Worm (Caenorhabditis elegans) whole organism, late embryonic: ENCODE measurements around the gene T04A6.2.

ENCODE experiments used
- C38D4.7 ChIP-seq: fragments of 200-800 bp; sonication (Bioruptor generic); optimal IDR thresholded peaks from 2 replicates; lab custom pipeline; 2018; ENCODE audit warnings: mild to moderate bottlenecking, missing genetic modification characterization, moderate library complexity, missing compliant biosample characterization
- ceh-2 ChIP-seq: sonication (generic microtip); optimal IDR thresholded peaks from 2 replicates; lab custom pipeline; 2016; ENCODE audit warnings: missing genotype, missing genetic modification characterization, missing compliant biosample characterization
- ceh-24 ChIP-seq: sonication (generic microtip); optimal IDR thresholded peaks from 2 replicates; lab custom pipeline; 2016; ENCODE audit warnings: mild to moderate bottlenecking, missing genetic modification characterization, missing compliant biosample characterization
- ceh-34 ChIP-seq: sonication (generic microtip); optimal IDR thresholded peaks from 2 replicates; lab custom pipeline; 2016; ENCODE audit warnings: mild to moderate bottlenecking, missing genetic modification characterization, missing compliant biosample characterization
- ceh-45 ChIP-seq: fragments of 200-800 bp; sonication (Bioruptor generic); IDR thresholded peaks from 2 replicates; pipeline ENCODE4 v1.3.6; 2022; ENCODE audit warnings: missing genetic modification reagents, missing genetic modification characterization, missing compliant biosample characterization
- dve-1 ChIP-seq: sonication (generic microtip); optimal IDR thresholded peaks from 2 replicates; lab custom pipeline; 2017; ENCODE audit warnings: antibody characterized with exemption, mild to moderate bottlenecking, missing genetic modification characterization, missing compliant biosample characterization
- elt-2 ChIP-seq: sonication (generic microtip); optimal IDR thresholded peaks from 2 replicates; lab custom pipeline; 2016; ENCODE audit warnings: missing genetic modification reagents, missing genetic modification characterization, missing compliant biosample characterization
- elt-4 ChIP-seq: sonication (generic microtip); optimal IDR thresholded peaks from 2 replicates; lab custom pipeline; 2016; ENCODE audit warnings: missing genetic modification characterization, missing compliant biosample characterization
- ets-4 ChIP-seq: sonication (generic microtip); optimal IDR thresholded peaks from 2 replicates; lab custom pipeline; 2016; ENCODE audit warnings: missing genetic modification characterization, missing compliant biosample characterization
- eyg-1 ChIP-seq: sonication (generic microtip); optimal IDR thresholded peaks from 2 replicates; lab custom pipeline; 2016; ENCODE audit warnings: missing genotype, missing genetic modification characterization, missing compliant biosample characterization
- fax-1 ChIP-seq: sonication (generic microtip); optimal IDR thresholded peaks from 2 replicates; lab custom pipeline; 2016; ENCODE audit warnings: missing genotype, missing genetic modification characterization, missing compliant biosample characterization
- fkh-10 ChIP-seq: fragments of 150-350 bp; optimal IDR thresholded peaks from 2 replicates; lab custom pipeline; 2014; ENCODE audit warnings: missing biosample characterization, missing genetic modification reagents, missing genetic modification characterization
- gmeb-2 ChIP-seq: sonication (generic microtip); optimal IDR thresholded peaks from 2 replicates; lab custom pipeline; 2016; ENCODE audit warnings: missing genetic modification characterization, inconsistent platforms, missing compliant biosample characterization
- hlh-30 ChIP-seq: sonication (generic microtip); optimal IDR thresholded peaks from 2 replicates; lab custom pipeline; 2017; ENCODE audit warnings: antibody characterized with exemption, missing genetic modification characterization, missing compliant biosample characterization; ENCODE audit not compliant: insufficient read depth
- hlh-6 ChIP-seq: sonication (generic microtip); optimal IDR thresholded peaks from 2 replicates; lab custom pipeline; 2016; ENCODE audit warnings: missing genotype, missing genetic modification characterization, missing compliant biosample characterization
- lin-11 ChIP-seq: fragments of 200-800 bp; sonication (Bioruptor generic); optimal IDR thresholded peaks from 2 replicates; lab custom pipeline; 2018; ENCODE audit warnings: mild to moderate bottlenecking, missing genetic modification characterization, missing compliant biosample characterization
- madf-2 ChIP-seq: sonication (generic microtip); optimal IDR thresholded peaks from 2 replicates; lab custom pipeline; 2017; ENCODE audit warnings: missing genetic modification characterization, missing compliant biosample characterization
- mec-3 ChIP-seq: sonication (generic microtip); optimal IDR thresholded peaks from 2 replicates; lab custom pipeline; 2016; ENCODE audit warnings: borderline replicate concordance, missing genetic modification characterization, missing compliant biosample characterization
- nhr-11 ChIP-seq: fragments of 150-350 bp; optimal IDR thresholded peaks from 2 replicates; lab custom pipeline; 2014; ENCODE audit warnings: missing biosample characterization, missing genetic modification characterization
- nhr-232 ChIP-seq: sonication (generic microtip); optimal IDR thresholded peaks from 2 replicates; lab custom pipeline; 2016; ENCODE audit warnings: missing genetic modification characterization, missing compliant biosample characterization
- pag-3 ChIP-seq: sonication (generic microtip); optimal IDR thresholded peaks from 2 replicates; lab custom pipeline; 2016; ENCODE audit warnings: missing compliant biosample characterization, missing genetic modification characterization, borderline replicate concordance
- pax-1 ChIP-seq: fragments of 150-350 bp; optimal IDR thresholded peaks from 2 replicates; lab custom pipeline; 2014; ENCODE audit warnings: missing biosample characterization, missing genetic modification characterization
- pros-1 ChIP-seq: fragments of 150-350 bp; optimal IDR thresholded peaks from 2 replicates; lab custom pipeline; 2014; ENCODE audit warnings: missing biosample characterization, missing genetic modification reagents, missing genetic modification characterization
- ref-2 ChIP-seq: sonication (generic microtip); optimal IDR thresholded peaks from 2 replicates; lab custom pipeline; 2016; ENCODE audit warnings: missing genetic modification characterization, missing compliant biosample characterization
- rnt-1 ChIP-seq: sonication (generic microtip); optimal IDR thresholded peaks from 2 replicates; lab custom pipeline; 2016; ENCODE audit warnings: missing genetic modification characterization, missing compliant biosample characterization
- sdc-2 ChIP-seq: sonication (generic microtip); optimal IDR thresholded peaks from 2 replicates; lab custom pipeline; 2016; ENCODE audit warnings: missing genotype, missing genetic modification characterization, missing compliant biosample characterization
- sox-2 ChIP-seq: fragments of 200-800 bp; sonication (Bioruptor generic); IDR thresholded peaks from 2 replicates; pipeline ENCODE4 v1.3.6; 2022; ENCODE audit warnings: missing genetic modification reagents, missing genetic modification characterization, missing compliant biosample characterization
- sox-4 ChIP-seq: sonication (generic microtip); optimal IDR thresholded peaks from 2 replicates; lab custom pipeline; 2017; ENCODE audit warnings: mild to moderate bottlenecking, missing genetic modification characterization, inconsistent platforms, missing compliant biosample characterization
- syd-9 ChIP-seq: sonication (generic microtip); optimal IDR thresholded peaks from 2 replicates; lab custom pipeline; 2016; ENCODE audit warnings: mild to moderate bottlenecking, missing genetic modification characterization, moderate library complexity, missing compliant biosample characterization
- tbx-2 ChIP-seq: sonication (generic microtip); optimal IDR thresholded peaks from 2 replicates; lab custom pipeline; 2016; ENCODE audit warnings: missing genetic modification characterization, missing compliant biosample characterization
- unc-3 ChIP-seq, 2 experiments: fragments of 200-800 bp in 1 of 2; sonication (Bioruptor generic) in 1 of 2; sonication (generic microtip) in 1 of 2; conservative IDR thresholded peaks in 1 of 2; optimal IDR thresholded peaks in 1 of 2; 2 replicates each; pipeline versions ENCODE4 v1.3.6 to Lab custom; 2016 to 2022; ENCODE audit warnings: missing compliant biosample characterization in 2 of 2, missing genetic modification characterization in 2 of 2, missing genetic modification reagents in 1 of 2
- unc-42 ChIP-seq: sonication (generic microtip); optimal IDR thresholded peaks from 2 replicates; lab custom pipeline; 2016; ENCODE audit warnings: missing genotype, missing genetic modification characterization, missing compliant biosample characterization
- unc-86 ChIP-seq: sonication (generic microtip); optimal IDR thresholded peaks from 2 replicates; lab custom pipeline; 2016; ENCODE audit warnings: missing genetic modification characterization, missing compliant biosample characterization

Gene T04A6.2

ce11 chrIII:7642015-7642414, 27.4 kb downstream of the T04A6.2 start (continued):
- peak; percentile 1 for TF ChIP-seq fax-1 (tag; lab: Kevin White, UChicago)
- TF ChIP-seq unc-86 (tag; lab: Kevin White, UChicago) = no peak
- peak; percentile 49 for TF ChIP-seq madf-2 (tag; lab: Kevin White, UChicago)
- peak; percentile 36 for TF ChIP-seq C38D4.7 (GFP tag; lab: Kevin White, UChicago)
- peak; percentile 5 for TF ChIP-seq nhr-232
- TF ChIP-seq eyg-1 = no peak
- TF ChIP-seq ceh-45 (GFP tag; lab: Robert Waterston, UW) = no peak
- TF ChIP-seq ceh-2 (tag; lab: Kevin White, UChicago) = no peak
- no peak for TF ChIP-seq sdc-2 (tag; lab: Kevin White, UChicago)
- TF ChIP-seq elt-2 (tag; lab: Kevin White, UChicago) = no peak
- TF ChIP-seq sox-4 (tag; lab: Kevin White, UChicago) = peak; percentile 41
- peak; percentile 17 for TF ChIP-seq rnt-1
- TF ChIP-seq syd-9 (tag; lab: Kevin White, UChicago) = no peak

- peak; percentile 80 for TF ChIP-seq unc-42 (tag; lab: Kevin White, UChicago)
- TF ChIP-seq sox-2 = no peak
These were observed 28.5 kb downstream of the T04A6.2 start, which contains the start of gene upp-1 for ce11 chrIII:7643084-7643483. Gene upp-1, minus strand, starts transcription at chrIII:7643101.

- no peak for TF ChIP-seq ceh-34 (tag; lab: Kevin White, UChicago)
- TF ChIP-seq elt-2 (tag; lab: Kevin White, UChicago) = peak; percentile 96
These were observed 29.4 kb downstream of the T04A6.2 start for ce11 chrIII:7643902-7644641.

- TF ChIP-seq tbx-2 (no peak), fkh-10 (no peak)
- TF ChIP-seq, all 69 proteins: peak for 0
These were observed 30.4 kb downstream of the T04A6.2 start for ce11 chrIII:7645075-7645474.

ce11 chrIII:7648841-7649240, 34.2 kb downstream of the T04A6.2 start:
- TF ChIP-seq pros-1 (no peak), C38D4.7 (GFP tag; lab: Kevin White, UChicago) (no peak), nhr-232 (no peak), nhr-11 (no peak), elt-4 (tag; lab: Kevin White, UChicago) (peak; percentile 51), tbx-2 (no peak), ets-4 (tag; lab: Kevin White, UChicago) (no peak)

- no peak for TF ChIP-seq nhr-232
- no peak for TF ChIP-seq hlh-6 (tag; lab: Kevin White, UChicago)
- TF ChIP-seq gmeb-2 (tag; lab: Kevin White, UChicago) = no peak
- no peak for TF ChIP-seq ceh-24
- TF ChIP-seq fax-1 (tag; lab: Kevin White, UChicago) = no peak
- no peak for TF ChIP-seq dve-1 (tag; lab: Kevin White, UChicago)
- no peak for TF ChIP-seq mec-3
- no peak for TF ChIP-seq unc-42 (tag; lab: Kevin White, UChicago)
- TF ChIP-seq pax-1 (tag; lab: Kevin White, UChicago) = no peak
- no peak for TF ChIP-seq lin-11 (tag; lab: Kevin White, UChicago)
- no peak for TF ChIP-seq ceh-2 (tag; lab: Kevin White, UChicago)
- no peak for TF ChIP-seq C38D4.7 (GFP tag; lab: Kevin White, UChicago)
- no peak for TF ChIP-seq ref-2
- TF ChIP-seq unc-3 (GFP tag; conservative IDR thresholded peaks at IDR 0.05; lab: Robert Waterston, UW) = no peak
- no peak for TF ChIP-seq unc-3 (tag; optimal IDR thresholded peaks at IDR 0.05; lab: Kevin White, UChicago)
- no peak for TF ChIP-seq hlh-30
- TF ChIP-seq pag-3 (tag; lab: Kevin White, UChicago) = no peak
- TF ChIP-seq, all 69 proteins: peak for 0
These were observed 40.9 kb downstream of the T04A6.2 start for ce11 chrIII:7655498-7655897.
